Worm (Caenorhabditis elegans) whole organism, L1 larva: ENCODE data around the gene R160.10.

Experiments used
- C04F5.9 ChIP-seq: sonication (generic microtip); optimal IDR thresholded peaks from 2 replicates; lab custom pipeline; 2016; ENCODE audit warnings: missing genetic modification characterization, missing compliant biosample characterization
- C34B4.2 ChIP-seq: sonication (generic microtip); optimal IDR thresholded peaks from 2 replicates; lab custom pipeline; 2017; ENCODE audit warnings: mild to moderate bottlenecking, missing genetic modification characterization, missing compliant biosample characterization
- F16B12.6 ChIP-seq: fragments of 150-350 bp; optimal IDR thresholded peaks from 2 replicates; lab custom pipeline; 2014; ENCODE audit warnings: missing biosample characterization, missing genetic modification characterization
- Y116A8C.19 ChIP-seq: sonication (generic microtip); optimal IDR thresholded peaks from 2 replicates; lab custom pipeline; 2016; ENCODE audit warnings: missing compliant biosample characterization, missing genetic modification characterization, borderline replicate concordance
- aha-1 ChIP-seq: fragments of 150-350 bp; optimal IDR thresholded peaks from 2 replicates; lab custom pipeline; 2014; ENCODE audit warnings: missing biosample characterization, missing genetic modification characterization
- alr-1 ChIP-seq: fragments of 200-800 bp; sonication (Bioruptor generic); optimal IDR thresholded peaks from 2 replicates; lab custom pipeline; 2018; ENCODE audit warnings: borderline replicate concordance, mild to moderate bottlenecking, missing genetic modification characterization, missing compliant biosample characterization
- aly-2 ChIP-seq: fragments of 150-350 bp; optimal IDR thresholded peaks from 2 replicates; lab custom pipeline; 2014; ENCODE audit warnings: missing biosample characterization, missing genetic modification characterization
- ceh-63 ChIP-seq: fragments of 200-800 bp; sonication (Bioruptor generic); optimal IDR thresholded peaks from 2 replicates; lab custom pipeline; 2018; ENCODE audit warnings: mild to moderate bottlenecking, missing genetic modification characterization, missing compliant biosample characterization
- ces-1 ChIP-seq: fragments of 150-350 bp; optimal IDR thresholded peaks from 2 replicates; lab custom pipeline; 2014; ENCODE audit warnings: missing biosample characterization, missing genetic modification reagents, missing genetic modification characterization
- dpl-1 ChIP-seq, 3 experiments: fragments of 150-350 bp in 2 of 3; sonication (generic microtip) in 1 of 3; optimal IDR thresholded peaks; 2 replicates each; lab custom pipeline; 2014 to 2017; ENCODE audit warnings: missing biosample characterization in 3 of 3, missing genetic modification characterization in 3 of 3, missing genetic modification reagents in 3 of 3
- egl-13 ChIP-seq: sonication (generic microtip); optimal IDR thresholded peaks from 2 replicates; lab custom pipeline; 2016; ENCODE audit warnings: missing genotype, missing genetic modification reagents, missing genetic modification characterization, missing compliant biosample characterization
- fkh-10 ChIP-seq: sonication (generic microtip); optimal IDR thresholded peaks from 2 replicates; lab custom pipeline; 2017; ENCODE audit warnings: missing biosample characterization, missing genetic modification reagents, missing genetic modification characterization
- fkh-4 ChIP-seq: sonication (generic microtip); optimal IDR thresholded peaks from 2 replicates; lab custom pipeline; 2016; ENCODE audit warnings: missing compliant biosample characterization, missing genetic modification characterization, borderline replicate concordance
- fkh-8 ChIP-seq: sonication (generic microtip); optimal IDR thresholded peaks from 2 replicates; lab custom pipeline; 2016; ENCODE audit warnings: mild to moderate bottlenecking, missing genetic modification characterization, missing compliant biosample characterization
- fos-1 ChIP-seq: fragments of 150-350 bp; optimal IDR thresholded peaks from 2 replicates; lab custom pipeline; 2014; ENCODE audit warnings: missing biosample characterization, missing genetic modification characterization
- grh-1 ChIP-seq: fragments of 200-800 bp; sonication (Bioruptor generic); IDR thresholded peaks from 2 replicates; pipeline ENCODE4 v1.3.6; 2022; ENCODE audit warnings: missing genetic modification reagents, missing genetic modification characterization, missing compliant biosample characterization
- hlh-4 ChIP-seq: sonication (generic microtip); optimal IDR thresholded peaks from 2 replicates; lab custom pipeline; 2016; ENCODE audit warnings: mild to moderate bottlenecking, missing genetic modification characterization, missing compliant biosample characterization
- irx-1 ChIP-seq: sonication (generic microtip); optimal IDR thresholded peaks from 2 replicates; lab custom pipeline; 2016; ENCODE audit warnings: missing genetic modification characterization, missing compliant biosample characterization
- jun-1 ChIP-seq: fragments of 150-350 bp; optimal IDR thresholded peaks from 2 replicates; lab custom pipeline; 2014; ENCODE audit warnings: missing biosample characterization, missing genetic modification reagents, missing genetic modification characterization
- lin-13 ChIP-seq: fragments of 150-350 bp; optimal IDR thresholded peaks from 2 replicates; lab custom pipeline; 2014; ENCODE audit warnings: missing biosample characterization, missing genetic modification reagents, missing genetic modification characterization
- lin-14 ChIP-seq: fragments of 200-800 bp; sonication (Bioruptor generic); optimal IDR thresholded peaks from 2 replicates; lab custom pipeline; 2018; ENCODE audit warnings: mild to moderate bottlenecking, missing genetic modification characterization, moderate library complexity, missing compliant biosample characterization
- lin-35 ChIP-seq, 2 experiments: fragments of 150-350 bp; optimal IDR thresholded peaks; 2 replicates each; lab custom pipeline; 2014; ENCODE audit warnings: missing biosample characterization in 2 of 2, missing genetic modification characterization in 2 of 2, missing genetic modification reagents in 2 of 2
- lir-3 ChIP-seq: sonication (generic microtip); optimal IDR thresholded peaks from 2 replicates; lab custom pipeline; 2016; ENCODE audit warnings: mild to moderate bottlenecking, missing genetic modification characterization, moderate library complexity, missing compliant biosample characterization; ENCODE audit not compliant: poor library complexity
- mdl-1 ChIP-seq, 2 experiments: fragments of 150-350 bp; optimal IDR thresholded peaks; 2 replicates each; lab custom pipeline; 2014 to 2017; ENCODE audit warnings: missing biosample characterization in 2 of 2, missing genetic modification characterization in 2 of 2, inconsistent platforms in 1 of 2
- mef-2 ChIP-seq: fragments of 150-350 bp; optimal IDR thresholded peaks from 2 replicates; lab custom pipeline; 2014; ENCODE audit warnings: missing biosample characterization, missing genetic modification characterization
- mep-1 ChIP-seq: fragments of 150-350 bp; optimal IDR thresholded peaks from 2 replicates; lab custom pipeline; 2014; ENCODE audit warnings: missing biosample characterization, missing genetic modification characterization
- nhr-11 ChIP-seq: fragments of 150-350 bp; optimal IDR thresholded peaks from 2 replicates; lab custom pipeline; 2014; ENCODE audit warnings: missing biosample characterization, missing genetic modification characterization
- nhr-12 ChIP-seq: sonication (generic microtip); optimal IDR thresholded peaks from 2 replicates; lab custom pipeline; 2017; ENCODE audit warnings: missing biosample characterization, missing genetic modification characterization
- nhr-19 ChIP-seq: fragments of 200-800 bp; sonication (Bioruptor generic); conservative IDR thresholded peaks from 2 replicates; pipeline ENCODE4 v1.3.6; 2022; ENCODE audit warnings: missing genetic modification characterization, missing compliant biosample characterization
- nhr-20 ChIP-seq: sonication (generic microtip); optimal IDR thresholded peaks from 2 replicates; lab custom pipeline; 2016; ENCODE audit warnings: mild to moderate bottlenecking, missing genetic modification characterization, missing compliant biosample characterization
- nhr-237 ChIP-seq: fragments of 150-350 bp; optimal IDR thresholded peaks from 2 replicates; lab custom pipeline; 2014; ENCODE audit warnings: missing biosample characterization, missing genetic modification characterization
- nhr-28 ChIP-seq: fragments of 150-350 bp; optimal IDR thresholded peaks from 2 replicates; lab custom pipeline; 2014; ENCODE audit warnings: missing biosample characterization, missing genetic modification characterization
- nhr-84 ChIP-seq: sonication (generic microtip); optimal IDR thresholded peaks from 2 replicates; lab custom pipeline; 2017; ENCODE audit warnings: missing biosample characterization, missing genetic modification characterization
- pax-3 ChIP-seq: fragments of 200-800 bp; sonication (Bioruptor generic); optimal IDR thresholded peaks from 2 replicates; lab custom pipeline; 2018; ENCODE audit warnings: mild to moderate bottlenecking, missing genetic modification characterization, moderate library complexity, missing compliant biosample characterization
- skn-1 ChIP-seq: fragments of 150-350 bp; optimal IDR thresholded peaks from 2 replicates; lab custom pipeline; 2014; ENCODE audit warnings: missing biosample characterization, missing genetic modification characterization
- snu-23 ChIP-seq: sonication (generic microtip); optimal IDR thresholded peaks from 2 replicates; lab custom pipeline; 2016; ENCODE audit warnings: missing genetic modification characterization, missing compliant biosample characterization
- sox-4 ChIP-seq: sonication (generic microtip); optimal IDR thresholded peaks from 2 replicates; lab custom pipeline; 2016; ENCODE audit warnings: missing genetic modification characterization, missing compliant biosample characterization
- sptf-1 ChIP-seq: fragments of 150-350 bp; optimal IDR thresholded peaks from 2 replicates; lab custom pipeline; 2014; ENCODE audit warnings: missing biosample characterization, missing genetic modification characterization
- sup-37 ChIP-seq: fragments of 200-800 bp; sonication (Bioruptor generic); optimal IDR thresholded peaks from 2 replicates; lab custom pipeline; 2018; ENCODE audit warnings: mild to moderate bottlenecking, missing genetic modification characterization, missing compliant biosample characterization
- tlp-1 ChIP-seq: fragments of 150-350 bp; optimal IDR thresholded peaks from 2 replicates; lab custom pipeline; 2014; ENCODE audit warnings: missing biosample characterization, missing genetic modification characterization
- unc-62 ChIP-seq: fragments of 150-350 bp; optimal IDR thresholded peaks from 2 replicates; lab custom pipeline; 2014; ENCODE audit warnings: missing biosample characterization, missing genetic modification reagents, missing genetic modification characterization
- unc-86 ChIP-seq: sonication (generic microtip); optimal IDR thresholded peaks from 2 replicates; lab custom pipeline; 2016; ENCODE audit warnings: missing genetic modification characterization, missing compliant biosample characterization
- unc-98 ChIP-seq: fragments of 200-800 bp; sonication (Bioruptor generic); IDR thresholded peaks from 2 replicates; pipeline ENCODE4 v1.3.6; 2022; ENCODE audit warnings: missing genetic modification characterization, missing compliant biosample characterization
- vab-15 ChIP-seq: sonication (generic microtip); optimal IDR thresholded peaks from 2 replicates; lab custom pipeline; 2017; ENCODE audit warnings: missing genotype, mild to moderate bottlenecking, missing genetic modification characterization, missing compliant biosample characterization
- xbp-1 ChIP-seq: sonication (generic microtip); optimal IDR thresholded peaks from 2 replicates; lab custom pipeline; 2016; ENCODE audit warnings: missing genetic modification characterization, missing compliant biosample characterization
- zag-1 ChIP-seq: fragments of 150-350 bp; optimal IDR thresholded peaks from 2 replicates; lab custom pipeline; 2014; ENCODE audit warnings: missing biosample characterization, missing genetic modification characterization
- zip-4 ChIP-seq: fragments of 200-800 bp; sonication (Bioruptor generic); optimal IDR thresholded peaks from 2 replicates; lab custom pipeline; 2018; ENCODE audit warnings: mild to moderate bottlenecking, missing genetic modification characterization, moderate library complexity, missing compliant biosample characterization
- ztf-11 ChIP-seq, 2 experiments: sonication (generic microtip); optimal IDR thresholded peaks; 2 replicates each; lab custom pipeline; 2016 to 2017; ENCODE audit warnings: missing genetic modification characterization in 2 of 2, missing biosample characterization in 1 of 2, missing compliant biosample characterization in 1 of 2
- ztf-4 ChIP-seq: fragments of 150-350 bp; optimal IDR thresholded peaks from 2 replicates; lab custom pipeline; 2014; ENCODE audit warnings: missing biosample characterization, missing genetic modification characterization

R160.10 gene

DNA sequence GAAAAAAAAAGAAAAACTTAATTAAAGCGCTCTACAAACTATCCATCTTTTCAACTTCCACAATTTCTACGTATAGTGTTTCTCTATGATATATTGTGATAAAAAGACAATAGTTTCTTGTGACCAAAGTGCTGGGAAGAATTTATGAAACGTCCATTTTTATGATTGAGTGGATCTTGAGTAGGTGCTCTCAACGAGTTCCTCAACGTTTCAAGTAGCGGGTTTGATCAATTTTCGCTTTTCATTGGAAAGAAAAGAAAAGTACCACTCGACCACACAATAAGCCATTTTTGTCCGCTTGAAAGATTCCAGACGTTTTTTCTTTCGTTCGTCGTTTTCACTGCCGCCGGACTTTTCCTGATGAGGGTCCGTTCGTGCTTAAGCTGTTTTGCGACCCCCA lies 30.1 kb upstream of the R160.10 start:
- TF ChIP-seq nhr-11 (tag; lab: Kevin White, UChicago) (no peak), irx-1 (tag; lab: Kevin White, UChicago) (no peak), lin-14 (GFP tag; lab: Kevin White, UChicago) (peak; percentile 28), sup-37 (GFP tag; lab: Kevin White, UChicago) (no peak), fkh-10 (GFP tag; lab: Kevin White, UChicago) (peak; percentile 55), lir-3 (tag; lab: Kevin White, UChicago) (no peak), lin-13 (GFP tag; lab: Kevin White, UChicago) (no peak), fkh-4 (tag; lab: Kevin White, UChicago) (no peak), hlh-4 (no peak), unc-62 (no peak)

DNA sequence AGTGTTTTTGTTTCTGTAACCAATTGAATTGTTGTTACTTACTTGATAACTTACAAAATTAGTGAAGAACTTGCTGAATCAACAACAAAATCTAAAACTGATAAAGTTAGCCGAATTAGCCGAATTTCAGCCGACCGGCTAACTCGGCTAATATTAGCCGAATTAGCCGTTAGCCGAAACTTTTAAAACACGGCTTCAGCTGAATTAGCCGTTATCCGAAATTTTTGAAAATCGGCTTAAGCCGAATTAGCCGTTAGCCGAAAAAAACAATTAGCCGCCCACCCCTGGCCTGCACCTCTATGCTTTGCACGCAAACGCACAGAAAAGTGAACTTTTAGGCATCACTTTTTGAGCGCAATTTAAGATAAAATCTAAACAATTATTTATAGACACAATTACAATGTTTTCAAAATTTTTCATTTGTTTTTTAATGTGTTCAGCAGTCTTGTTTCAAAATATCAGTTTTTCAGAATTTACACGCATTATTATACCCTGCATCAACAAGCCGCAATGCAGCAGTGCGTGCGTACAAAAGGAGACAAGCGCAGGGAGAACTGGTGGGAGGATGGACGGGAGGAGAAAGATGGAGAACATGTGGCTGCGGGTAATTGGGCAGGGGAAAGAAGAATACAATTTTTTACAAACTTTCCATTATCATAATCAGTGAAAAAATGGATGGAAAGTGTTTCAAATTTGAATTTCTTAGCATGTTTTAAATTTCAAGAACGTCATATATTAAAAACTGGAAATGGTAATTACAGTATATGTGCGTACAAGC lies 27.9 kb upstream of the R160.10 start:
- TF ChIP-seq aly-2 (tag; lab: Kevin White, UChicago) = no peak
- TF ChIP-seq ztf-11 (tag; optimal IDR thresholded peaks at IDR 0.05; lab: Kevin White, UChicago) = peak in 1 of 2 experiments; percentile 53
- TF ChIP-seq ztf-4 = peak; percentile 43
- peak; percentile 74 for TF ChIP-seq lin-14 (GFP tag; lab: Kevin White, UChicago)
- no peak for TF ChIP-seq tlp-1 (tag; lab: Kevin White, UChicago)
- peak; percentile 20 for TF ChIP-seq zip-4 (GFP tag; lab: Kevin White, UChicago)
- no peak for TF ChIP-seq zag-1 (tag; lab: Kevin White, UChicago)
- no peak for TF ChIP-seq alr-1 (tag; lab: Kevin White, UChicago)
- peak; percentile 2 for TF ChIP-seq pax-3 (tag; lab: Kevin White, UChicago)
- no peak for TF ChIP-seq C34B4.2 (tag; lab: Kevin White, UChicago)
- TF ChIP-seq fkh-4 (tag; lab: Kevin White, UChicago) = peak; percentile 6
- no peak for TF ChIP-seq egl-13 (tag; lab: Kevin White, UChicago)
- peak; percentile 75 for TF ChIP-seq skn-1 (tag; lab: Kevin White, UChicago)
- TF ChIP-seq lin-35 (GFP tag; optimal IDR thresholded peaks at IDR 0.05; lab: Kevin White, UChicago) = peak; percentile 27 to 80
- TF ChIP-seq nhr-19 = peak; percentile 74
- no peak for TF ChIP-seq Y116A8C.19
- peak; percentile 40 for TF ChIP-seq nhr-237 (tag; lab: Kevin White, UChicago)
- no peak for TF ChIP-seq aha-1 (tag; lab: Kevin White, UChicago)
- TF ChIP-seq grh-1 = peak; percentile 54; the same call in 1 of the 2 replicates
- TF ChIP-seq unc-98 = no peak
- TF ChIP-seq snu-23 (GFP tag; lab: Kevin White, UChicago) = peak; percentile 92
- peak; percentile 79 for TF ChIP-seq mep-1 (tag; lab: Kevin White, UChicago)
- TF ChIP-seq unc-86 = peak; percentile 14
- peak; percentile 46 for TF ChIP-seq fos-1
- peak; percentile 7 for TF ChIP-seq F16B12.6 (tag; lab: Kevin White, UChicago)
- no peak for TF ChIP-seq nhr-84
- no peak for TF ChIP-seq nhr-28 (tag; lab: Kevin White, UChicago)
- no peak for TF ChIP-seq ces-1
- TF ChIP-seq vab-15 = no peak
- TF ChIP-seq hlh-4 = no peak
- no peak for TF ChIP-seq mef-2 (tag; lab: Kevin White, UChicago)
- TF ChIP-seq ceh-63 = no peak
- peak; percentile 83 for TF ChIP-seq jun-1
- TF ChIP-seq dpl-1 (GFP tag; optimal IDR thresholded peaks at IDR 0.05; lab: Kevin White, UChicago) = peak in 2 of 3 experiments; percentile 1 to 9
- no peak for TF ChIP-seq sptf-1
- no peak for TF ChIP-seq nhr-12 (tag; lab: Kevin White, UChicago)
- no peak for TF ChIP-seq sox-4
- TF ChIP-seq xbp-1 (tag; lab: Kevin White, UChicago) = peak; percentile 67
- no peak for TF ChIP-seq fkh-8 (tag; lab: Kevin White, UChicago)
- TF ChIP-seq sup-37 (GFP tag; lab: Kevin White, UChicago) = peak; percentile 29
- peak; percentile 80 for TF ChIP-seq nhr-20 (tag; lab: Kevin White, UChicago)
- peak in 1 of 2 experiments; percentile 52 for TF ChIP-seq mdl-1 (tag; optimal IDR thresholded peaks at IDR 0.05; lab: Kevin White, UChicago)
- no peak for TF ChIP-seq C04F5.9 (tag; lab: Kevin White, UChicago)
